Worm (Caenorhabditis elegans) whole organism, late embryonic: ENCODE measurements around the gene mop-25.2.
"Not testable (repeated sequence)": the region's sequence is repeated elsewhere in the genome, so short reads cannot be mapped to it uniquely, and the experiment has no call there.

ENCODE experiments used
- C38D4.7 ChIP-seq: fragments of 200-800 bp; sonication (Bioruptor generic); optimal IDR thresholded peaks from 2 replicates; lab custom pipeline; 2018; ENCODE audit warnings: mild to moderate bottlenecking, missing genetic modification characterization, moderate library complexity, missing compliant biosample characterization
- K02D7.2 ChIP-seq: sonication (generic microtip); optimal IDR thresholded peaks from 2 replicates; lab custom pipeline; 2017; ENCODE audit warnings: mild to moderate bottlenecking, missing genetic modification characterization, missing compliant biosample characterization
- K09A11.1 ChIP-seq: sonication (generic microtip); optimal IDR thresholded peaks from 2 replicates; lab custom pipeline; 2017; ENCODE audit warnings: antibody characterized with exemption, mild to moderate bottlenecking, missing genetic modification characterization, missing compliant biosample characterization; ENCODE audit not compliant: insufficient read depth
- T23F11.4 ChIP-seq: fragments of 200-800 bp; sonication (Bioruptor generic); optimal IDR thresholded peaks from 2 replicates; lab custom pipeline; 2018; ENCODE audit warnings: mild to moderate bottlenecking, missing genetic modification characterization, missing compliant biosample characterization
- Y22D7AL.16 ChIP-seq: sonication (generic microtip); optimal IDR thresholded peaks from 2 replicates; lab custom pipeline; 2016; ENCODE audit warnings: missing genetic modification characterization, missing compliant biosample characterization
- ahr-1 ChIP-seq: sonication (generic microtip); optimal IDR thresholded peaks from 2 replicates; lab custom pipeline; 2016; ENCODE audit warnings: missing genetic modification characterization, missing compliant biosample characterization
- ceh-14 ChIP-seq: sonication (generic microtip); optimal IDR thresholded peaks from 2 replicates; lab custom pipeline; 2016; ENCODE audit warnings: missing genotype, missing genetic modification characterization, missing compliant biosample characterization
- ceh-31 ChIP-seq: sonication (generic microtip); optimal IDR thresholded peaks from 2 replicates; lab custom pipeline; 2016; ENCODE audit warnings: missing genetic modification characterization, missing compliant biosample characterization
- ceh-34 ChIP-seq: sonication (generic microtip); optimal IDR thresholded peaks from 2 replicates; lab custom pipeline; 2016; ENCODE audit warnings: mild to moderate bottlenecking, missing genetic modification characterization, missing compliant biosample characterization
- ceh-45 ChIP-seq: fragments of 200-800 bp; sonication (Bioruptor generic); IDR thresholded peaks from 2 replicates; pipeline ENCODE4 v1.3.6; 2022; ENCODE audit warnings: missing genetic modification reagents, missing genetic modification characterization, missing compliant biosample characterization
- ceh-9 ChIP-seq: sonication (generic microtip); optimal IDR thresholded peaks from 2 replicates; lab custom pipeline; 2016; ENCODE audit warnings: mild to moderate bottlenecking, missing genetic modification characterization, inconsistent platforms, missing compliant biosample characterization
- dmd-4 ChIP-seq: sonication (generic microtip); optimal IDR thresholded peaks from 2 replicates; lab custom pipeline; 2016; ENCODE audit warnings: borderline replicate concordance, missing genetic modification characterization, missing compliant biosample characterization
- dve-1 ChIP-seq: sonication (generic microtip); optimal IDR thresholded peaks from 2 replicates; lab custom pipeline; 2017; ENCODE audit warnings: antibody characterized with exemption, mild to moderate bottlenecking, missing genetic modification characterization, missing compliant biosample characterization
- elt-4 ChIP-seq: sonication (generic microtip); optimal IDR thresholded peaks from 2 replicates; lab custom pipeline; 2016; ENCODE audit warnings: missing genetic modification characterization, missing compliant biosample characterization
- ets-4 ChIP-seq: sonication (generic microtip); optimal IDR thresholded peaks from 2 replicates; lab custom pipeline; 2016; ENCODE audit warnings: missing genetic modification characterization, missing compliant biosample characterization
- eyg-1 ChIP-seq: sonication (generic microtip); optimal IDR thresholded peaks from 2 replicates; lab custom pipeline; 2016; ENCODE audit warnings: missing genotype, missing genetic modification characterization, missing compliant biosample characterization
- fax-1 ChIP-seq: sonication (generic microtip); optimal IDR thresholded peaks from 2 replicates; lab custom pipeline; 2016; ENCODE audit warnings: missing genotype, missing genetic modification characterization, missing compliant biosample characterization
- fkh-10 ChIP-seq: fragments of 150-350 bp; optimal IDR thresholded peaks from 2 replicates; lab custom pipeline; 2014; ENCODE audit warnings: missing biosample characterization, missing genetic modification reagents, missing genetic modification characterization
- hlh-13 ChIP-seq: fragments of 200-800 bp; sonication (Bioruptor generic); optimal IDR thresholded peaks from 2 replicates; lab custom pipeline; 2018; ENCODE audit warnings: mild to moderate bottlenecking, missing genetic modification characterization, missing compliant biosample characterization
- hlh-15 ChIP-seq: sonication (generic microtip); optimal IDR thresholded peaks from 2 replicates; lab custom pipeline; 2016; ENCODE audit warnings: missing genetic modification characterization, missing compliant biosample characterization
- hlh-30 ChIP-seq: sonication (generic microtip); optimal IDR thresholded peaks from 2 replicates; lab custom pipeline; 2017; ENCODE audit warnings: antibody characterized with exemption, missing genetic modification characterization, missing compliant biosample characterization; ENCODE audit not compliant: insufficient read depth
- hlh-6 ChIP-seq: sonication (generic microtip); optimal IDR thresholded peaks from 2 replicates; lab custom pipeline; 2016; ENCODE audit warnings: missing genotype, missing genetic modification characterization, missing compliant biosample characterization
- hlh-8 ChIP-seq: sonication (generic microtip); optimal IDR thresholded peaks from 2 replicates; lab custom pipeline; 2016; ENCODE audit warnings: missing genotype, missing genetic modification characterization, missing compliant biosample characterization
- madf-2 ChIP-seq: sonication (generic microtip); optimal IDR thresholded peaks from 2 replicates; lab custom pipeline; 2017; ENCODE audit warnings: missing genetic modification characterization, missing compliant biosample characterization
- nfya-1 ChIP-seq: sonication (generic microtip); optimal IDR thresholded peaks from 2 replicates; lab custom pipeline; 2017; ENCODE audit warnings: missing genetic modification characterization, mild to moderate bottlenecking, missing compliant biosample characterization, antibody characterized with exemption, moderate library complexity
- nhr-11 ChIP-seq: fragments of 150-350 bp; optimal IDR thresholded peaks from 2 replicates; lab custom pipeline; 2014; ENCODE audit warnings: missing biosample characterization, missing genetic modification characterization
- nhr-232 ChIP-seq: sonication (generic microtip); optimal IDR thresholded peaks from 2 replicates; lab custom pipeline; 2016; ENCODE audit warnings: missing genetic modification characterization, missing compliant biosample characterization
- npax-4 ChIP-seq: sonication (generic microtip); optimal IDR thresholded peaks from 2 replicates; lab custom pipeline; 2016; ENCODE audit warnings: missing genetic modification characterization, missing compliant biosample characterization
- odd-2 ChIP-seq: sonication (generic microtip); optimal IDR thresholded peaks from 2 replicates; lab custom pipeline; 2017; ENCODE audit warnings: antibody characterized with exemption, mild to moderate bottlenecking, missing genetic modification characterization, missing compliant biosample characterization
- pag-3 ChIP-seq: sonication (generic microtip); optimal IDR thresholded peaks from 2 replicates; lab custom pipeline; 2016; ENCODE audit warnings: missing compliant biosample characterization, missing genetic modification characterization, borderline replicate concordance
- pat-9 ChIP-seq: fragments of 200-800 bp; sonication (Bioruptor generic); optimal IDR thresholded peaks from 2 replicates; lab custom pipeline; 2018; ENCODE audit warnings: mild to moderate bottlenecking, missing genetic modification characterization, moderate library complexity, missing compliant biosample characterization
- pha-2 ChIP-seq: sonication (generic microtip); optimal IDR thresholded peaks from 2 replicates; lab custom pipeline; 2017; ENCODE audit warnings: mild to moderate bottlenecking, missing genetic modification characterization, missing compliant biosample characterization
- pha-4 ChIP-seq: fragments of 150-350 bp; optimal IDR thresholded peaks from 2 replicates; lab custom pipeline; 2018; ENCODE audit warnings: missing biosample characterization, missing genetic modification reagents, missing genetic modification characterization
- pqm-1 ChIP-seq: sonication (generic microtip); optimal IDR thresholded peaks from 2 replicates; lab custom pipeline; 2016; ENCODE audit warnings: missing genetic modification characterization, missing compliant biosample characterization
- pros-1 ChIP-seq: fragments of 150-350 bp; optimal IDR thresholded peaks from 2 replicates; lab custom pipeline; 2014; ENCODE audit warnings: missing biosample characterization, missing genetic modification reagents, missing genetic modification characterization
- sox-4 ChIP-seq: sonication (generic microtip); optimal IDR thresholded peaks from 2 replicates; lab custom pipeline; 2017; ENCODE audit warnings: mild to moderate bottlenecking, missing genetic modification characterization, inconsistent platforms, missing compliant biosample characterization
- tbx-2 ChIP-seq: sonication (generic microtip); optimal IDR thresholded peaks from 2 replicates; lab custom pipeline; 2016; ENCODE audit warnings: missing genetic modification characterization, missing compliant biosample characterization
- tbx-7 ChIP-seq: sonication (generic microtip); optimal IDR thresholded peaks from 2 replicates; lab custom pipeline; 2016; ENCODE audit warnings: missing genotype, missing genetic modification characterization, missing compliant biosample characterization
- unc-42 ChIP-seq: sonication (generic microtip); optimal IDR thresholded peaks from 2 replicates; lab custom pipeline; 2016; ENCODE audit warnings: missing genotype, missing genetic modification characterization, missing compliant biosample characterization
- unc-55 ChIP-seq: sonication (generic microtip); optimal IDR thresholded peaks from 2 replicates; lab custom pipeline; 2017; ENCODE audit warnings: missing biosample characterization, missing genetic modification reagents, missing genetic modification characterization
- unc-86 ChIP-seq: sonication (generic microtip); optimal IDR thresholded peaks from 2 replicates; lab custom pipeline; 2016; ENCODE audit warnings: missing genetic modification characterization, missing compliant biosample characterization
- zip-5 ChIP-seq: sonication (generic microtip); optimal IDR thresholded peaks from 2 replicates; lab custom pipeline; 2016; ENCODE audit warnings: missing genetic modification characterization, missing compliant biosample characterization

The mop-25.2 gene

DNA sequence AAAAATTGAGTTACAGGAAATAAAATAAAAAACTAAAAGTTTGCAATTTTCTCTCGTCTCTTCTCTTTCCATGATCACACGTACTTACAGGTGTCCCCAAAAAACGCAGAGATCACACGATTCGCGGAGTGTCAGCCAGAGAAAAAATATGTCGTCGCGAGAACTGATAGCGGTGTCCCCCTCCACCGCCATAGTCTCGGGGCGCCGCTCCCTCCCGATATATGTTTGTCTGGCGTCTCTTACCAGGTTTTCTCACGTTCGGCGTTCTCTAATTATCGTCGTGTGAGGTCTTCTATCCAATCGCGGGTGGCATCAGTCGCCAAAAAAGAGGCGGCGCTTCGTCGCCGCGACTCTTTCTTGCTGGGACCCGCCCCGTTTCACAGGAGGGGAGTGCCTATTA is 28.3 kb upstream of the mop-25.2 start, which contains the start of gene mab-3:
Gene mab-3, plus strand, starts transcription at position 328 of the 400 bp plus-strand sequence.
- not testable (repeated sequence) for TF ChIP-seq pag-3 (tag; lab: Kevin White, UChicago); tbx-7; ceh-45 (GFP tag; lab: Robert Waterston, UW)

DNA sequence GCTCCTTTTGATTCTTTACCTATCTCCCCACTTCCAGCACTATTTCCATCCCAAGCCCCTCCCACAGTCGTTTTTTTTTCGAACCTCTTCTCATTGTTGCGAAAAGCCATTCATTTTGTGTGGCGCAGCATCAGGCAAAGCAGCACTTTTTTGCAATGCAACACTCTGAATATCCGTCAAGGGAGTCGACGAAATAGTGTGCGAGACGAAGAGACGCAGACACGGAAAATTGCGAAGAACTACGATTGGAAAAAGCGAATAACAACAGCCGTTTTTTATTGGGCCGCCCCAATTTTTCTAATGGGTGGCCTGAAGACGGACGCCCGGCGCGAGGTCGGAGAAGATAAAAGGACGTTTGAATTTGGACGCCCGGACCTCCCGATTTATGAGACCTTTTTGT is 26.4 kb upstream of the mop-25.2 start:
- no peak for TF ChIP-seq zip-5 (tag; lab: Kevin White, UChicago)
- TF ChIP-seq ceh-45 (GFP tag; lab: Robert Waterston, UW), result no peak
- no peak for TF ChIP-seq K02D7.2

DNA sequence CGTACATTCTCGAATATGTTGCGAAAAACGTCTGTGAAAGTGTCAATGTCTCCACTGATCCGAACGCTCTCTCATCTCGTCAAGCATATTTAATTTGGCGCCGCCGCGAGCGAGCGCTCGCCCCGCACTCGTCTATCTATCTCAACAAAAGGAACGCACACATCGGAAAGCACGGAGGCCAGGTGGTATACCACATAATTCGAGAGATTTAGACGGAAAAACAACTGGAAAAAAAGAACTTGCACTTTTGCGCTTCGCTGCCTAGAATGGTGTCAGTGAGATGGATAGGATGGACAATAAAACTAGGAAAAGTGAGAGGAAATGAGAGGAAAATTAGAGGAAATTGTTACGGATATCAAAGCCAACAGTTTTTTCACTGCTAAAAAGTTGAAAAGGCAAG is 25.7 kb upstream of the mop-25.2 start:
- no peak for TF ChIP-seq pqm-1 (tag; lab: Kevin White, UChicago)
- no peak for TF ChIP-seq madf-2 (tag; lab: Kevin White, UChicago)
- TF ChIP-seq pha-2, result no peak
- TF ChIP-seq hlh-30 (tag; lab: Kevin White, UChicago), result no peak

DNA sequence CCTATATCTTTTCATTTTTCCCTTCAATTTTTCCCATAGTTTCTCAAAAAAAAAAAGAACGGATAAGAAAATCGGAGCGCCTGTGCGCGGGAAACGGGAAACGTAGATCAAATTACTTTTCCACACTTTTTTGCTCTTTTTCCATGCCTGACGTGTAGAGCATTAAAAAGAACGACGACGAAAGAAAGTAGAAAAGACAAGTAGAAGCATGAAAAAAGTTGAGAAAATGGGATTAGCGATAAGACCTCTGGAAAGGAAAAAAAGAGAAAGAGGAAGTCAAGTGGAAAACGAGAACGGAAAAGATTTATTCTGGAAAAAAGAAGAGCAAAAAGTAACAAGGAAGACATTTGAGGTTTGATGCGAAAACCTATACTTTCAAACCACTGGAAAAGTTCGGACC is 25.0 kb upstream of the mop-25.2 start:
- TF ChIP-seq nfya-1 (no peak), elt-4 (tag; lab: Kevin White, UChicago) (no peak), T23F11.4 (GFP tag; lab: Kevin White, UChicago) (no peak), pag-3 (tag; lab: Kevin White, UChicago) (no peak), hlh-15 (tag; lab: Kevin White, UChicago) (no peak), odd-2 (no peak), tbx-2 (no peak), ceh-31 (no peak), madf-2 (tag; lab: Kevin White, UChicago) (no peak), ceh-45 (GFP tag; lab: Robert Waterston, UW) (no peak), ets-4 (tag; lab: Kevin White, UChicago) (no peak), C38D4.7 (no peak), unc-86 (tag; lab: Kevin White, UChicago) (no peak), dmd-4 (tag; lab: Kevin White, UChicago) (no peak), fax-1 (no peak), nhr-11 (tag; lab: Kevin White, UChicago) (no peak), hlh-6 (tag; lab: Kevin White, UChicago) (no peak), fkh-10 (GFP tag; lab: Kevin White, UChicago) (no peak)

DNA sequence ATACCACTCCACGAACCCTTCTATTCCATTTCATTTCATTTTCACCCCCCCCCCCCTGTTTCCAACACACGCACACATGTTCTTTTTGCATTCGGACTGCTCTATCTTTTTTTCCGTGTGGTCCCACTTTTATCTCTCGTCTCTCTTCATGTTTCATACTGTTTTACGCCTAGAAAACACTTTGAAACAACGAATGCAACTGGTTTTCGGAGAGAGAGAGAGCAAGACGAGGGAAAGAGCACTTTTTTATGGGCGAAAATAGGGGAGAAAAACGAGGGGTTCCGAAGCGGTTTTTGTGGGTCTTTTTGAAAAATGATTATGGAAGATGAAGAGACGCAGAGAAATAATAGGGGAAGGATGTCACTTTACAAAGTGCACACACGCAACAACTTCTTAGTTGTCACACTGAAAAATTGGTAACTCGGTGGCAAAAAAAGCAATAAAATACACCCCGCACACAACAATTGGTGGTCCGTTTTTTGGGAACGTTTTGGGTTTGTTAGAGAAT is 23.7 kb upstream of the mop-25.2 start:
- TF ChIP-seq ceh-9 (tag; lab: Kevin White, UChicago) (no peak), ahr-1 (tag; lab: Kevin White, UChicago) (no peak), Y22D7AL.16 (tag; lab: Kevin White, UChicago) (no peak)

DNA sequence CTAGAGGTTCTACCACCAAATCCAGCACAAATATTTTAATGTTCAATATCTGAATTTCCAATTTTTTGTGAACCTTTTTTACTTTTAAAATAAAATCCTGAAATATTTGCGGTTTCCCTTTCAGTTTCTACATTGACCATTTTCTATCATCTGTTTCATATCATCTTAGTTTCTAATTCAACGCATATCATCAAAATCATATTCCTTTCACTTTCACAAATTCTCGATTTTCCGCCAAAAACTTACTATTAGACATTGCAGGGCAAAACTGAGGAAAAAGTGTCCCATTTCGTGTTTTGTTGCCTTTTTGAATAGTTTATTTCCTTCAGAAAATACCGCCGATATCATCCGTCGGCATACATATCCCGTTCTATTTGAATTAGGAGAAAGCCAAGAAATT is 21.6 kb upstream of the mop-25.2 start:
- TF ChIP-seq hlh-8 (no peak), K09A11.1 (tag; lab: Kevin White, UChicago) (no peak), ahr-1 (tag; lab: Kevin White, UChicago) (no peak), pha-4 (tag; lab: Kevin White, UChicago) (no peak), unc-55 (no peak), hlh-13 (GFP tag; lab: Kevin White, UChicago) (no peak), dve-1 (tag; lab: Kevin White, UChicago) (no peak), nfya-1 (no peak), pat-9 (tag; lab: Kevin White, UChicago) (no peak), tbx-7 (no peak), npax-4 (tag; lab: Kevin White, UChicago) (no peak), sox-4 (tag; lab: Kevin White, UChicago) (no peak), ceh-14 (tag; lab: Kevin White, UChicago) (no peak), C38D4.7 (no peak), unc-42 (tag; lab: Kevin White, UChicago) (no peak), ceh-34 (tag; lab: Kevin White, UChicago) (no peak), nhr-232 (no peak), pros-1 (no peak), eyg-1 (no peak)
